Fruit fly (Drosophila melanogaster) whole organism, wandering third instar larva: Measurements from ENCODE around the gene beta'COP.

Source experiments
- Hr78 ChIP-seq: fragments of >200 bp; optimal IDR thresholded peaks from 2 replicates; lab custom pipeline; 2017; ENCODE audit warnings: missing biosample characterization, missing genetic modification characterization
- Myc ChIP-seq: fragments of >200 bp; optimal IDR thresholded peaks from 2 replicates; lab custom pipeline; 2017
- Sp1 ChIP-seq: fragments of 200-800 bp; sonication (Bioruptor generic); optimal IDR thresholded peaks from 3 replicates; lab custom pipeline; 2019; ENCODE audit warnings: missing biosample characterization, mild to moderate bottlenecking, missing genetic modification characterization, moderate library complexity
- dl ChIP-seq, 2 experiments: fragments of 175-275, 200-275 bp in 1 of 2; fragments of 200-275 bp in 1 of 2; sonication (Bioruptor generic); optimal IDR thresholded peaks; lab custom pipeline; 2018; ENCODE audit warnings: mild to moderate bottlenecking in 2 of 2, missing biosample characterization in 2 of 2, missing genetic modification characterization in 2 of 2, moderate library complexity in 2 of 2; ENCODE audit not compliant: partially characterized antibody in 2 of 2, insufficient read depth in 1 of 2
- jim ChIP-seq: fragments of 175-275, 200-325 bp; sonication (Bioruptor generic); optimal IDR thresholded peaks from 2 replicates; lab custom pipeline; 2016; ENCODE audit warnings: missing biosample characterization, mild to moderate bottlenecking, missing genetic modification characterization
- psq ChIP-seq: fragments of 200-800 bp; sonication (Bioruptor generic); optimal IDR thresholded peaks from 3 replicates; lab custom pipeline; 2017; ENCODE audit warnings: missing biosample characterization, mild to moderate bottlenecking, missing genetic modification characterization, moderate library complexity

DNA sequence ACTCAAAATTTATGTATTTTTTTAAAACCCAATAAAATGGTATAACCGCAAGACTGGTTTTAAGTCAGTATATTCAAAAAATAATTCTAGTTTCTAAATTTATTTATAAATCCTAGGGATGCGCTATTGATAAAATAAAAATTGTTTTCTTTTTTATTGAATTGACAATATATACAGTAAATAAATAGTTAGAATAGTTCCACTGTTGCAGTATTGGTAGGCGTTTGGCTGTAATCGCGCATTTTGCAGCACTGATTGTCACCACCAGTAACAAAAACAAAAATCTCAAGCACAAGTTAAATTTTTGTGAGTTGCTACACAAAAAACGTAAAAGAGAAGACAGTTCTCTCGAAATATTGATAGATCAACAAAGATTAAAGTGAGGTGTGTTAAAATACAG lies 9.8 kb upstream of the beta'COP start, which contains the start of gene CG31855:
- no peak for TF ChIP-seq Hr78 (GFP tag; lab: Kevin White, UChicago)
- no peak for TF ChIP-seq Myc (lab: Kevin White, UChicago)
- peak; percentile 80 for TF ChIP-seq Sp1 (GFP tag; lab: Kevin White, UChicago)
- TF ChIP-seq jim (GFP tag; lab: Kevin White, UChicago): peak; percentile 44
- TF ChIP-seq dl (GFP tag; optimal IDR thresholded peaks at IDR 0.05; lab: Kevin White, UChicago; ENCODE audit: insufficient read depth in 1 of 2, partially characterized antibody in 2 of 2): no peak
- peak; percentile 75 for TF ChIP-seq psq (GFP tag; lab: Kevin White, UChicago)
